Fruit fly (Drosophila melanogaster) whole organism, prepupa: ENCODE results near the gene CG17141.

Experiments
- CG10631 ChIP-seq: fragments of 200-800 bp; sonication (Bioruptor generic); optimal IDR thresholded peaks from 2 replicates; lab custom pipeline; 2016; ENCODE audit warnings: missing biosample characterization, missing genetic modification characterization
- CG10669 ChIP-seq: fragments of 200-800 bp; sonication (Bioruptor generic); optimal IDR thresholded peaks from 3 replicates; lab custom pipeline; 2018; ENCODE audit warnings: missing biosample characterization, mild to moderate bottlenecking, missing genetic modification characterization, moderate library complexity
- CG11294 ChIP-seq: fragments of 200-800 bp; sonication (Bioruptor generic); IDR thresholded peaks from 2 replicates; pipeline ENCODE4 v1.3.6; 2022; ENCODE audit warnings: missing biosample characterization, missing genetic modification characterization
- CG11762 ChIP-seq: fragments of 200-800 bp; sonication (Bioruptor generic); optimal IDR thresholded peaks from 3 replicates; lab custom pipeline; 2016; ENCODE audit warnings: missing biosample characterization, missing genetic modification characterization; ENCODE audit not compliant: insufficient read depth
- CG15336 ChIP-seq: fragments of 200-800 bp; sonication (Bioruptor generic); IDR thresholded peaks from 2 replicates; pipeline ENCODE4 v1.3.6; 2022; ENCODE audit warnings: missing biosample characterization, missing genetic modification characterization
- CG3032 ChIP-seq: fragments of 200-800 bp; optimal IDR thresholded peaks from 2 replicates; lab custom pipeline; 2019; ENCODE audit warnings: missing biosample characterization, mild to moderate bottlenecking, missing genetic modification characterization, moderate library complexity
- CG34406 ChIP-seq: fragments of 200-800 bp; sonication (Bioruptor generic); optimal IDR thresholded peaks from 3 replicates; lab custom pipeline; 2016; ENCODE audit warnings: missing biosample characterization, missing genetic modification characterization
- CG3919 ChIP-seq: fragments of 200-800 bp; sonication (Bioruptor generic); optimal IDR thresholded peaks from 3 replicates; lab custom pipeline; 2016; ENCODE audit warnings: missing biosample characterization, missing genetic modification characterization
- CG4318 ChIP-seq: fragments of 200-800 bp; sonication (Bioruptor generic); optimal IDR thresholded peaks from 3 replicates; lab custom pipeline; 2017; ENCODE audit warnings: missing biosample characterization, mild to moderate bottlenecking, missing genetic modification characterization
- CG6276 ChIP-seq: fragments of 200-800 bp; sonication (Bioruptor generic); optimal IDR thresholded peaks from 2 replicates; lab custom pipeline; 2017; ENCODE audit warnings: missing biosample characterization, mild to moderate bottlenecking, missing genetic modification characterization
- CG6854 ChIP-seq: fragments of 200-800 bp; sonication (Bioruptor generic); optimal IDR thresholded peaks from 2 replicates; lab custom pipeline; 2017; ENCODE audit warnings: missing biosample characterization, mild to moderate bottlenecking, missing genetic modification characterization
- CG8319 ChIP-seq: fragments of 200-800 bp; sonication (Bioruptor generic); optimal IDR thresholded peaks from 3 replicates; lab custom pipeline; 2016; ENCODE audit warnings: missing biosample characterization, missing genetic modification characterization
- CG8632 ChIP-seq: fragments of 200-800 bp; sonication (Bioruptor generic); optimal IDR thresholded peaks from 3 replicates; lab custom pipeline; 2016; ENCODE audit warnings: missing biosample characterization, missing genetic modification characterization
- CG9139 ChIP-seq: fragments of 200-800 bp; sonication (Bioruptor generic); optimal IDR thresholded peaks from 3 replicates; lab custom pipeline; 2017; ENCODE audit warnings: missing biosample characterization, mild to moderate bottlenecking, missing genetic modification characterization
- Eip75B ChIP-seq: fragments of 200-800 bp; sonication (Bioruptor generic); optimal IDR thresholded peaks from 3 replicates; lab custom pipeline; 2016; ENCODE audit warnings: missing biosample characterization, missing genetic modification characterization
- Ets96B ChIP-seq: fragments of 200-800 bp; optimal IDR thresholded peaks from 2 replicates; lab custom pipeline; 2019; ENCODE audit warnings: missing biosample characterization, mild to moderate bottlenecking, missing genetic modification characterization, moderate library complexity
- Gug ChIP-seq: fragments of 200-800 bp; sonication (Bioruptor generic); IDR thresholded peaks from 2 replicates; pipeline ENCODE4 v1.3.6; 2022; ENCODE audit warnings: missing biosample characterization, missing genetic modification characterization
- Hr38 ChIP-seq: sonication (Bioruptor generic); optimal IDR thresholded peaks from 2 replicates; lab custom pipeline; 2016; ENCODE audit warnings: missing biosample characterization, missing genetic modification characterization
- Hr39 ChIP-seq: fragments of 200-800 bp; sonication (Bioruptor generic); optimal IDR thresholded peaks from 2 replicates; lab custom pipeline; 2016; ENCODE audit warnings: missing biosample characterization, missing genetic modification characterization
- Lpt ChIP-seq: fragments of 200-800 bp; sonication (Bioruptor generic); optimal IDR thresholded peaks from 3 replicates; lab custom pipeline; 2016; ENCODE audit warnings: missing biosample characterization, missing genetic modification characterization
- Met ChIP-seq: fragments of 200-800 bp; sonication (Bioruptor generic); optimal IDR thresholded peaks from 3 replicates; lab custom pipeline; 2016; ENCODE audit warnings: missing biosample characterization, missing genetic modification characterization
- OdsH ChIP-seq: fragments of 200-800 bp; sonication (Bioruptor generic); optimal IDR thresholded peaks from 3 replicates; lab custom pipeline; 2016; ENCODE audit warnings: missing biosample characterization, missing genetic modification characterization
- Smox ChIP-seq: fragments of 200-800 bp; sonication (Bioruptor generic); optimal IDR thresholded peaks from 3 replicates; lab custom pipeline; 2016; ENCODE audit warnings: missing biosample characterization, missing genetic modification characterization
- Sox102F ChIP-seq: fragments of 200-800 bp; sonication (Bioruptor generic); optimal IDR thresholded peaks from 2 replicates; lab custom pipeline; 2016; ENCODE audit warnings: missing biosample characterization, mild to moderate bottlenecking, missing genetic modification characterization
- Sox14 ChIP-seq: fragments of 200-800 bp; sonication (Bioruptor generic); optimal IDR thresholded peaks from 3 replicates; lab custom pipeline; 2016; ENCODE audit warnings: missing biosample characterization, missing genetic modification characterization
- Sox15 ChIP-seq: fragments of 200-800 bp; sonication (Bioruptor generic); optimal IDR thresholded peaks from 3 replicates; lab custom pipeline; 2016; ENCODE audit warnings: missing biosample characterization, missing genetic modification characterization
- achi ChIP-seq: fragments of 200-800 bp; sonication (Bioruptor generic); optimal IDR thresholded peaks from 3 replicates; lab custom pipeline; 2016; ENCODE audit warnings: missing biosample characterization, missing genetic modification characterization
- cyc ChIP-seq: fragments of 200-800 bp; sonication (Bioruptor generic); optimal IDR thresholded peaks from 3 replicates; lab custom pipeline; 2016; ENCODE audit warnings: missing biosample characterization, missing genetic modification characterization
- dac ChIP-seq: fragments of 200-800 bp; sonication (Bioruptor generic); optimal IDR thresholded peaks from 2 replicates; lab custom pipeline; 2017; ENCODE audit warnings: missing biosample characterization, mild to moderate bottlenecking, missing genetic modification characterization
- dsx ChIP-seq: fragments of 200-800 bp; optimal IDR thresholded peaks from 3 replicates; lab custom pipeline; 2019; ENCODE audit warnings: missing biosample characterization, mild to moderate bottlenecking, missing genetic modification characterization, moderate library complexity; ENCODE audit not compliant: poor library complexity, severe bottlenecking
- eg ChIP-seq: fragments of 200-800 bp; sonication (Bioruptor generic); IDR thresholded peaks from 3 replicates; pipeline ENCODE4 v1.3.6; 2022; ENCODE audit warnings: missing biosample characterization, missing genetic modification characterization
- esn ChIP-seq: fragments of 200-800 bp; sonication (Bioruptor generic); optimal IDR thresholded peaks from 2 replicates; lab custom pipeline; 2016; ENCODE audit warnings: missing biosample characterization, mild to moderate bottlenecking, missing genetic modification characterization, moderate library complexity
- fd59A ChIP-seq: fragments of 200-800 bp; sonication (Bioruptor generic); optimal IDR thresholded peaks from 2 replicates; lab custom pipeline; 2017; ENCODE audit warnings: missing biosample characterization, mild to moderate bottlenecking, missing genetic modification characterization, missing genetic modification reagents
- fkh ChIP-seq: fragments of 200-800 bp; sonication (Bioruptor generic); optimal IDR thresholded peaks from 3 replicates; lab custom pipeline; 2017; ENCODE audit warnings: missing biosample characterization, mild to moderate bottlenecking, missing genetic modification characterization, moderate library complexity
- lz ChIP-seq: fragments of 200-800 bp; sonication (Bioruptor generic); optimal IDR thresholded peaks from 3 replicates; lab custom pipeline; 2016; ENCODE audit warnings: missing biosample characterization, missing genetic modification characterization
- pdm3 ChIP-seq: fragments of 200-800 bp; sonication (Bioruptor generic); optimal IDR thresholded peaks from 3 replicates; lab custom pipeline; 2016; ENCODE audit warnings: missing biosample characterization, missing genetic modification characterization
- salr ChIP-seq, 2 experiments: fragments of 200-800 bp; sonication (Bioruptor generic); optimal IDR thresholded peaks; 3 replicates each; lab custom pipeline; 2016 to 2018; ENCODE audit warnings: missing biosample characterization in 2 of 2, missing genetic modification characterization in 2 of 2, mild to moderate bottlenecking in 1 of 2
- ss ChIP-seq, 2 experiments: fragments of 200-800 bp; sonication (Bioruptor generic); optimal IDR thresholded peaks; 2 replicates in 1 of 2; 3 replicates in 1 of 2; lab custom pipeline; 2017 to 2018; ENCODE audit warnings: mild to moderate bottlenecking in 2 of 2, missing biosample characterization in 2 of 2, missing genetic modification characterization in 2 of 2, moderate library complexity in 1 of 2
- svp ChIP-seq: fragments of 200-800 bp; sonication (Bioruptor generic); peaks from one replicate; lab custom pipeline; 2016; ENCODE audit warnings: missing biosample characterization, missing genetic modification characterization
- topi ChIP-seq: fragments of 200-800 bp; sonication (Bioruptor generic); optimal IDR thresholded peaks from 3 replicates; lab custom pipeline; 2016; ENCODE audit warnings: missing biosample characterization, missing genetic modification characterization

CG17141 gene

dm6 chr3R:22747423-22748090 is at the start of gene CG17141:
Gene CG17141, minus strand, starts transcription at chr3R:22747599.
- TF ChIP-seq OdsH (GFP tag; lab: Kevin White, UChicago) (no peak), Sox15 (no peak)

- TF ChIP-seq CG11762, result no peak
- TF ChIP-seq topi (GFP tag; lab: Kevin White, UChicago), result no peak
- peak; percentile 27 for TF ChIP-seq svp
- no peak for TF ChIP-seq cyc (GFP tag; lab: Kevin White, UChicago)
- no peak for TF ChIP-seq Hr39 (GFP tag; lab: Kevin White, UChicago)
Observed at dm6 chr3R:22793953-22794352, 46.6 kb upstream of the CG17141 start.

dm6 chr3R:22789106-22789505 is 41.7 kb upstream of the CG17141 start:
- TF ChIP-seq CG15336 (GFP tag; lab: Robert Waterston, UW), result no peak

dm6 chr3R:22784674-22785316 is 37.4 kb upstream of the CG17141 start:
- TF ChIP-seq lz (GFP tag; lab: Kevin White, UChicago) (no peak), CG3919 (GFP tag; lab: Kevin White, UChicago) (peak; percentile 79)

- no peak for TF ChIP-seq CG8319 (GFP tag; lab: Kevin White, UChicago)
- peak; percentile 11 for TF ChIP-seq pdm3 (GFP tag; lab: Kevin White, UChicago)
- TF ChIP-seq Sox102F (GFP tag; lab: Kevin White, UChicago), result peak; percentile 74
- TF ChIP-seq CG11294 (GFP tag; lab: Robert Waterston, UW), result peak; percentile 59; the same call in 1 of the 2 replicates
- TF ChIP-seq svp, result peak; percentile 87
- TF ChIP-seq salr (GFP tag; optimal IDR thresholded peaks at IDR 0.05; lab: Kevin White, UChicago), result no peak
- TF ChIP-seq Sox15, result no peak
- peak; percentile 42 for TF ChIP-seq topi (GFP tag; lab: Kevin White, UChicago)
- peak; percentile 58 for TF ChIP-seq CG6854
- peak; percentile 78; the same call in 2 of the 3 replicates for TF ChIP-seq eg
- TF ChIP-seq CG3032 (tag; lab: Kevin White, UChicago), result no peak
- TF ChIP-seq CG15336 (GFP tag; lab: Robert Waterston, UW), result peak; percentile 79
- no peak for TF ChIP-seq fkh
- TF ChIP-seq CG3919 (GFP tag; lab: Kevin White, UChicago), result peak; percentile 42
- TF ChIP-seq Sox14 (GFP tag; lab: Kevin White, UChicago), result peak; percentile 35
- TF ChIP-seq dac (GFP tag; lab: Kevin White, UChicago), result no peak
- peak; percentile 49 for TF ChIP-seq CG9139 (GFP tag; lab: Kevin White, UChicago)
- TF ChIP-seq CG10631, result no peak
- TF ChIP-seq esn (GFP tag; lab: Kevin White, UChicago), result peak; percentile 48
- no peak for TF ChIP-seq OdsH (GFP tag; lab: Kevin White, UChicago)
- TF ChIP-seq fd59A, result no peak
- no peak for TF ChIP-seq Met (GFP tag; lab: Kevin White, UChicago)
- TF ChIP-seq Smox (GFP tag; lab: Kevin White, UChicago), result peak; percentile 33
- TF ChIP-seq CG4318, result no peak
- peak; percentile 7 for TF ChIP-seq Ets96B (tag; lab: Kevin White, UChicago)
- TF ChIP-seq CG11762, result no peak
- TF ChIP-seq Hr38 (GFP tag; lab: Kevin White, UChicago), result no peak
- peak; percentile 25 for TF ChIP-seq Lpt
- TF ChIP-seq CG8632 (GFP tag; lab: Kevin White, UChicago), result no peak
- TF ChIP-seq Eip75B (GFP tag; lab: Kevin White, UChicago), result peak; percentile 6
- TF ChIP-seq achi (GFP tag; lab: Kevin White, UChicago), result peak; percentile 32
- peak; percentile 54 for TF ChIP-seq CG6276 (GFP tag; lab: Kevin White, UChicago)
- peak; percentile 16 for TF ChIP-seq CG34406 (GFP tag; lab: Kevin White, UChicago)
- TF ChIP-seq Gug (GFP tag; lab: Robert Waterston, UW), result peak; percentile 45; the same call in 1 of the 2 replicates
- TF ChIP-seq lz (GFP tag; lab: Kevin White, UChicago), result no peak
- no peak for TF ChIP-seq CG10669
- peak; percentile 71 for TF ChIP-seq dsx (GFP tag; lab: Kevin White, UChicago)
- TF ChIP-seq ss (GFP tag; optimal IDR thresholded peaks at IDR 0.05; lab: Kevin White, UChicago), result peak; percentile 17 to 49
Observed at dm6 chr3R:22781412-22781811, 34.0 kb upstream of the CG17141 start.
